Worm (Caenorhabditis elegans) whole organism, L2 larva: ENCODE results near the gene rga-3.

Experiments
- ama-1 ChIP-seq: fragments of 150-350 bp; optimal IDR thresholded peaks from 2 replicates; lab custom pipeline; 2018; ENCODE audit warnings: inconsistent platforms
- blmp-1 ChIP-seq: sonication (generic microtip); optimal IDR thresholded peaks from 2 replicates; lab custom pipeline; 2017; ENCODE audit warnings: missing genetic modification characterization, mild to moderate bottlenecking, missing compliant biosample characterization, antibody characterized with exemption, moderate library complexity; ENCODE audit not compliant: insufficient read depth
- ceh-16 ChIP-seq: fragments of 150-350 bp; optimal IDR thresholded peaks from 2 replicates; lab custom pipeline; 2014; ENCODE audit warnings: missing biosample characterization, missing genetic modification characterization
- elt-3 ChIP-seq: sonication (generic microtip); optimal IDR thresholded peaks from 2 replicates; lab custom pipeline; 2017; ENCODE audit warnings: missing biosample characterization, missing genetic modification characterization
- lin-11 ChIP-seq: fragments of 150-350 bp; sonication (generic microtip); optimal IDR thresholded peaks from 2 replicates; lab custom pipeline; 2014; ENCODE audit warnings: missing biosample characterization, missing genetic modification characterization, inconsistent platforms, mixed read lengths
- lin-39 ChIP-seq: fragments of 150-350 bp; optimal IDR thresholded peaks from 2 replicates; lab custom pipeline; 2014; ENCODE audit warnings: missing biosample characterization, missing genetic modification reagents, missing genetic modification characterization
- mdl-1 ChIP-seq, 2 experiments: fragments of 150-350 bp in 1 of 2; sonication (generic microtip) in 1 of 2; optimal IDR thresholded peaks; 2 replicates each; lab custom pipeline; 2017; ENCODE audit warnings: missing biosample characterization in 2 of 2, missing genetic modification characterization in 2 of 2
- nhr-237 ChIP-seq: fragments of 150-350 bp; optimal IDR thresholded peaks from 2 replicates; lab custom pipeline; 2014; ENCODE audit warnings: missing biosample characterization, missing genetic modification characterization
- snpc-4 ChIP-seq: fragments of 150-350 bp; optimal IDR thresholded peaks from 2 replicates; lab custom pipeline; 2014; ENCODE audit warnings: missing biosample characterization, missing genetic modification characterization
- unc-39 ChIP-seq: fragments of 150-350 bp; optimal IDR thresholded peaks from 2 replicates; lab custom pipeline; 2014; ENCODE audit warnings: missing biosample characterization, missing genetic modification characterization
- unc-55 ChIP-seq: fragments of 150-350 bp; sonication (generic microtip); optimal IDR thresholded peaks from 3 replicates; lab custom pipeline; 2014; ENCODE audit warnings: missing biosample characterization, missing genetic modification reagents, missing genetic modification characterization
- zag-1 ChIP-seq: fragments of 150-350 bp; optimal IDR thresholded peaks from 2 replicates; lab custom pipeline; 2014; ENCODE audit warnings: missing biosample characterization, missing genetic modification characterization
- ztf-4 ChIP-seq: fragments of 150-350 bp; optimal IDR thresholded peaks from 2 replicates; lab custom pipeline; 2014; ENCODE audit warnings: missing biosample characterization, missing genetic modification characterization

- TF ChIP-seq ama-1 (no peak), elt-3 (tag; lab: Kevin White, UChicago) (no peak), ztf-4 (tag; lab: Kevin White, UChicago) (no peak), mdl-1 (tag; optimal IDR thresholded peaks at IDR 0.05; lab: Kevin White, UChicago) (no peak), unc-55 (GFP tag; lab: Kevin White, UChicago) (no peak), lin-39 (no peak), lin-11 (tag; lab: Kevin White, UChicago) (no peak), zag-1 (tag; lab: Kevin White, UChicago) (no peak), unc-39 (tag; lab: Kevin White, UChicago) (no peak), nhr-237 (tag; lab: Kevin White, UChicago) (no peak), blmp-1 (tag; lab: Kevin White, UChicago) (no peak), ceh-16 (tag; lab: Kevin White, UChicago) (no peak), snpc-4 (tag; lab: Kevin White, UChicago) (no peak)
Measured at ce11 chrV:5769999-5770398, 52.3 kb downstream of the rga-3 start.
